Fruit fly (Drosophila melanogaster) whole organism, wandering third instar larva: ENCODE data around the gene CG3402.

Experiments
- Abd-B ChIP-seq: fragments of >200 bp; optimal IDR thresholded peaks from 2 replicates; lab custom pipeline; 2017; ENCODE audit warnings: missing biosample characterization, missing genetic modification characterization
- CG32264 ChIP-seq: fragments of 200-800 bp; sonication (Bioruptor generic); optimal IDR thresholded peaks from 2 replicates; lab custom pipeline; 2016; ENCODE audit warnings: missing biosample characterization, missing genetic modification characterization
- CG9705 ChIP-seq: fragments of 200-800 bp; sonication (Bioruptor generic); optimal IDR thresholded peaks from 2 replicates; lab custom pipeline; 2018; ENCODE audit warnings: missing biosample characterization, mild to moderate bottlenecking, missing genetic modification characterization
- CrebA ChIP-seq: fragments of 200-800 bp; sonication (Bioruptor generic); optimal IDR thresholded peaks from 2 replicates; lab custom pipeline; 2016; ENCODE audit warnings: missing biosample characterization, mild to moderate bottlenecking, missing genetic modification characterization, borderline replicate concordance
- Dfd ChIP-seq: fragments of >200 bp; optimal IDR thresholded peaks from 2 replicates; lab custom pipeline; 2017; ENCODE audit warnings: missing biosample characterization, missing genetic modification characterization
- Dif ChIP-seq: fragments of 200-275, 200-300 bp; sonication (Bioruptor generic); optimal IDR thresholded peaks from 2 replicates; lab custom pipeline; 2018; ENCODE audit warnings: missing biosample characterization, missing genetic modification characterization; ENCODE audit not compliant: partially characterized antibody
- GATAd ChIP-seq: sonication (Bioruptor generic); optimal IDR thresholded peaks from 2 replicates; lab custom pipeline; 2016; ENCODE audit warnings: missing biosample characterization, missing genetic modification characterization
- HLH106 ChIP-seq: fragments of 200-800 bp; optimal IDR thresholded peaks from 3 replicates; lab custom pipeline; 2019; ENCODE audit warnings: missing biosample characterization, mild to moderate bottlenecking, missing genetic modification characterization, moderate library complexity
- Hr78 ChIP-seq: fragments of >200 bp; optimal IDR thresholded peaks from 2 replicates; lab custom pipeline; 2017; ENCODE audit warnings: missing biosample characterization, missing genetic modification characterization
- Hr83 ChIP-seq: fragments of 200-300 bp; sonication (Bioruptor generic); optimal IDR thresholded peaks from 2 replicates; lab custom pipeline; 2016; ENCODE audit warnings: missing biosample characterization, mild to moderate bottlenecking, missing genetic modification characterization, moderate library complexity; ENCODE audit not compliant: poor library complexity, severe bottlenecking
- Jra ChIP-seq: sonication (Bioruptor generic); optimal IDR thresholded peaks from 2 replicates; lab custom pipeline; 2016; ENCODE audit warnings: missing biosample characterization, missing genetic modification characterization
- Mio ChIP-seq: sonication (Bioruptor generic); optimal IDR thresholded peaks from 2 replicates; lab custom pipeline; 2016; ENCODE audit warnings: missing biosample characterization, missing genetic modification characterization
- Myc ChIP-seq: fragments of >200 bp; optimal IDR thresholded peaks from 2 replicates; lab custom pipeline; 2017
- N ChIP-seq: fragments of >200 bp; optimal IDR thresholded peaks from 2 replicates; lab custom pipeline; 2018; ENCODE audit warnings: missing biosample characterization, missing external identifiers, missing genetic modification characterization
- OdsH ChIP-seq: fragments of 200-800 bp; sonication (Bioruptor generic); optimal IDR thresholded peaks from 2 replicates; lab custom pipeline; 2016; ENCODE audit warnings: missing biosample characterization, mild to moderate bottlenecking, missing genetic modification characterization
- Rel ChIP-seq, 2 experiments: fragments of 200-800 bp; sonication (Bioruptor generic) in 1 of 2; optimal IDR thresholded peaks; 2 replicates in 1 of 2; 3 replicates in 1 of 2; lab custom pipeline; 2016 to 2019; ENCODE audit warnings: mild to moderate bottlenecking in 2 of 2, missing biosample characterization in 2 of 2, missing genetic modification characterization in 2 of 2, moderate library complexity in 1 of 2
- Sp1 ChIP-seq: fragments of 200-800 bp; sonication (Bioruptor generic); optimal IDR thresholded peaks from 3 replicates; lab custom pipeline; 2019; ENCODE audit warnings: missing biosample characterization, mild to moderate bottlenecking, missing genetic modification characterization, moderate library complexity
- Vsx2 ChIP-seq: fragments of 200-300, 225-300 bp; sonication (Bioruptor generic); optimal IDR thresholded peaks from 2 replicates; lab custom pipeline; 2018; ENCODE audit warnings: missing biosample characterization, missing genetic modification characterization; ENCODE audit not compliant: partially characterized antibody
- brk ChIP-seq: fragments of 200-800 bp; sonication (Bioruptor generic); optimal IDR thresholded peaks from 2 replicates; lab custom pipeline; 2016; ENCODE audit warnings: missing biosample characterization, mild to moderate bottlenecking, missing genetic modification characterization
- dl ChIP-seq, 2 experiments: fragments of 175-275, 200-275 bp in 1 of 2; fragments of 200-275 bp in 1 of 2; sonication (Bioruptor generic); optimal IDR thresholded peaks; lab custom pipeline; 2018; ENCODE audit warnings: mild to moderate bottlenecking in 2 of 2, missing biosample characterization in 2 of 2, missing genetic modification characterization in 2 of 2, moderate library complexity in 2 of 2; ENCODE audit not compliant: partially characterized antibody in 2 of 2, insufficient read depth in 1 of 2
- dmrt93B ChIP-seq: fragments of 200-800 bp; sonication (Bioruptor generic); optimal IDR thresholded peaks from 2 replicates; lab custom pipeline; 2018; ENCODE audit warnings: missing biosample characterization, mild to moderate bottlenecking, missing genetic modification characterization
- dsf ChIP-seq: sonication (Bioruptor generic); optimal IDR thresholded peaks from 2 replicates; lab custom pipeline; 2016; ENCODE audit warnings: missing biosample characterization, missing genetic modification characterization, borderline replicate concordance
- ey ChIP-seq: fragments of 200-800 bp; sonication (Bioruptor generic); optimal IDR thresholded peaks from 2 replicates; lab custom pipeline; 2016; ENCODE audit warnings: missing biosample characterization, missing genetic modification characterization
- foxo ChIP-seq, 2 experiments: fragments of 200-800 bp; sonication (Bioruptor generic); optimal IDR thresholded peaks; 2 replicates in 1 of 2; 3 replicates in 1 of 2; lab custom pipeline; 2016 to 2017; ENCODE audit warnings: missing biosample characterization in 2 of 2, missing genetic modification characterization in 2 of 2
- fru ChIP-seq: fragments of 200-800 bp; sonication (Bioruptor generic); optimal IDR thresholded peaks from 3 replicates; lab custom pipeline; 2016; ENCODE audit warnings: missing biosample characterization, mild to moderate bottlenecking, missing genetic modification characterization
- h ChIP-seq: fragments of 200-800 bp; sonication (Bioruptor generic); optimal IDR thresholded peaks from 3 replicates; lab custom pipeline; 2016; ENCODE audit warnings: missing biosample characterization, mild to moderate bottlenecking, missing genetic modification characterization
- jim ChIP-seq: fragments of 175-275, 200-325 bp; sonication (Bioruptor generic); optimal IDR thresholded peaks from 2 replicates; lab custom pipeline; 2016; ENCODE audit warnings: missing biosample characterization, mild to moderate bottlenecking, missing genetic modification characterization
- lola ChIP-seq: fragments of >200 bp; optimal IDR thresholded peaks from 2 replicates; lab custom pipeline; 2017; ENCODE audit warnings: missing biosample characterization, missing genetic modification characterization
- pan ChIP-seq: fragments of >200 bp; optimal IDR thresholded peaks from 2 replicates; lab custom pipeline; 2017
- psq ChIP-seq: fragments of 200-800 bp; sonication (Bioruptor generic); optimal IDR thresholded peaks from 3 replicates; lab custom pipeline; 2017; ENCODE audit warnings: missing biosample characterization, mild to moderate bottlenecking, missing genetic modification characterization, moderate library complexity
- rgr ChIP-seq: fragments of 200-800 bp; sonication (Bioruptor generic); optimal IDR thresholded peaks from 3 replicates; lab custom pipeline; 2016; ENCODE audit warnings: missing biosample characterization, mild to moderate bottlenecking, missing genetic modification characterization
- sage ChIP-seq: fragments of 200-800 bp; sonication (Bioruptor generic); optimal IDR thresholded peaks from 2 replicates; lab custom pipeline; 2016; ENCODE audit warnings: missing biosample characterization, mild to moderate bottlenecking, missing genetic modification characterization
- sv ChIP-seq: fragments of 200-800 bp; sonication (Bioruptor generic); optimal IDR thresholded peaks from 3 replicates; lab custom pipeline; 2016; ENCODE audit warnings: missing biosample characterization, missing genetic modification characterization
- tai ChIP-seq: sonication (Bioruptor generic); optimal IDR thresholded peaks from 2 replicates; lab custom pipeline; 2016; ENCODE audit warnings: missing biosample characterization, missing genetic modification characterization
- usp ChIP-seq: fragments of >200 bp; optimal IDR thresholded peaks from 2 replicates; lab custom pipeline; 2017; ENCODE audit warnings: missing biosample characterization, missing genetic modification characterization
- woc ChIP-seq: sonication (Bioruptor generic); optimal IDR thresholded peaks from 2 replicates; lab custom pipeline; 2016; ENCODE audit warnings: missing biosample characterization, mild to moderate bottlenecking, missing genetic modification characterization

The CG3402 gene

dm6 chr3L:652637-653036 is at the start of gene CG3402:
TSS of gene CG3402 (minus strand) at chr3L:652881.
- no peak for TF ChIP-seq Dif (GFP tag; lab: Kevin White, UChicago)
- TF ChIP-seq OdsH = no peak
- no peak for TF ChIP-seq dsf (GFP tag; lab: Kevin White, UChicago)
- no peak for TF ChIP-seq pan (lab: Kevin White, UChicago)
- no peak for TF ChIP-seq jim (GFP tag; lab: Kevin White, UChicago)
- TF ChIP-seq N = no peak
- no peak for TF ChIP-seq brk
- no peak for TF ChIP-seq dl (GFP tag; optimal IDR thresholded peaks at IDR 0.05; lab: Kevin White, UChicago; ENCODE audit: insufficient read depth in 1 of 2, partially characterized antibody in 2 of 2)
- no peak for TF ChIP-seq Abd-B (GFP tag; lab: Kevin White, UChicago)
- TF ChIP-seq CG32264 = no peak
- no peak for TF ChIP-seq rgr (GFP tag; lab: Kevin White, UChicago)
- TF ChIP-seq Myc (lab: Kevin White, UChicago) = no peak
- TF ChIP-seq lola = no peak
- TF ChIP-seq, all 38 proteins: peak for 0

dm6 chr3L:701798-702635 is 49.3 kb upstream of the CG3402 start:
- no peak for TF ChIP-seq Rel (GFP tag; optimal IDR thresholded peaks at IDR 0.05; lab: Kevin White, UChicago)
- TF ChIP-seq Rel (tag; optimal IDR thresholded peaks at IDR 0.05; lab: Kevin White, UChicago) = no peak
- TF ChIP-seq Dfd (GFP tag; lab: Kevin White, UChicago) = no peak
- no peak for TF ChIP-seq psq
- no peak for TF ChIP-seq usp (GFP tag; lab: Kevin White, UChicago)
- no peak for TF ChIP-seq tai (GFP tag; lab: Kevin White, UChicago)
- TF ChIP-seq rgr (GFP tag; lab: Kevin White, UChicago) = no peak
- no peak for TF ChIP-seq sv (GFP tag; lab: Kevin White, UChicago)
- TF ChIP-seq Sp1 (GFP tag; lab: Kevin White, UChicago) = no peak
- no peak for TF ChIP-seq HLH106
- TF ChIP-seq OdsH = no peak

- TF ChIP-seq woc (GFP tag; lab: Kevin White, UChicago) = no peak
- TF ChIP-seq Mio (GFP tag; lab: Kevin White, UChicago) = no peak
- TF ChIP-seq CG32264 = no peak
- peak; percentile 29 for TF ChIP-seq HLH106
- no peak for TF ChIP-seq jim (GFP tag; lab: Kevin White, UChicago)
- TF ChIP-seq Sp1 (GFP tag; lab: Kevin White, UChicago) = no peak
- TF ChIP-seq Vsx2 = no peak
- peak; percentile 12 for TF ChIP-seq rgr (GFP tag; lab: Kevin White, UChicago)
- no peak for TF ChIP-seq Hr78
- TF ChIP-seq GATAd (GFP tag; lab: Kevin White, UChicago) = no peak
- TF ChIP-seq dsf (GFP tag; lab: Kevin White, UChicago) = no peak
- TF ChIP-seq sage = no peak
- TF ChIP-seq sv (GFP tag; lab: Kevin White, UChicago) = peak; percentile 35
- no peak for TF ChIP-seq dmrt93B (GFP tag; lab: Kevin White, UChicago)
- no peak for TF ChIP-seq Dif (GFP tag; lab: Kevin White, UChicago)
- peak; percentile 12 for TF ChIP-seq ey (GFP tag; lab: Kevin White, UChicago)
- peak in 1 of 2 experiments; percentile 12 for TF ChIP-seq foxo (GFP tag; optimal IDR thresholded peaks at IDR 0.05; lab: Kevin White, UChicago)
Observed at dm6 chr3L:700160-700917, 47.7 kb upstream of the CG3402 start.

dm6 chr3L:699368-700150 is 46.9 kb upstream of the CG3402 start:
- TF ChIP-seq Dif (GFP tag; lab: Kevin White, UChicago) (no peak), CrebA (GFP tag; lab: Kevin White, UChicago) (no peak), Jra (no peak), Abd-B (GFP tag; lab: Kevin White, UChicago) (no peak), Vsx2 (no peak), Hr83 (GFP tag; lab: Kevin White, UChicago) (no peak), CG32264 (no peak), CG9705 (GFP tag; lab: Kevin White, UChicago) (no peak), rgr (GFP tag; lab: Kevin White, UChicago) (peak; percentile 20), fru (GFP tag; lab: Kevin White, UChicago) (peak; percentile 49), lola (no peak), Sp1 (GFP tag; lab: Kevin White, UChicago) (peak; percentile 42), pan (lab: Kevin White, UChicago) (no peak), Myc (lab: Kevin White, UChicago) (peak; percentile 94), woc (GFP tag; lab: Kevin White, UChicago) (peak; percentile 83), psq (peak; percentile 32), usp (GFP tag; lab: Kevin White, UChicago) (no peak), jim (GFP tag; lab: Kevin White, UChicago) (no peak), GATAd (GFP tag; lab: Kevin White, UChicago) (no peak), brk (no peak), N (no peak), h (GFP tag; lab: Kevin White, UChicago) (peak; percentile 55), OdsH (peak; percentile 38)
